Fruit fly (Drosophila melanogaster): ENCODE measurements around the gene CG14050.

The CG14050 gene

DNA sequence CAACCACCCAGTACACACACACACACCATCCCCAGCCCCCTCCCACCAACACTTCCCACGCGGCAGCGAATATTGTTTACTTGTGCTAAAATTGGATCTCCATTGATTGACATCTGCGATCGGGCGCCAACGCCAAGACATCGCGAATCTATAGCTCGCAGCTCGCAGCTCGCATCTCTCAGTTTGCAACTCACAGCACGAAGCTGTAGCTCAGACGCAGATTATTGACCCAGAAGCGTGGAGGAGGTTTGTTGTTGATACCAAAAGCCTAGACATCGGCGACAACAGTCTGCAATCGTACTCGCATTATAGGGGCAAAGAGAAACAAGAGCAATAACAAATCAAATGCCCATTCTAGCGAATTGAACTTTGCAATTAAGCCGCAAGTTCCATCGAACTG is 11.2 kb upstream of the CG14050 start:
- TF ChIP-seq CG8478 (optimal IDR thresholded peaks at IDR 0.05) (no peak), CTCF (optimal IDR thresholded peaks at IDR 0.05) (no peak)

DNA sequence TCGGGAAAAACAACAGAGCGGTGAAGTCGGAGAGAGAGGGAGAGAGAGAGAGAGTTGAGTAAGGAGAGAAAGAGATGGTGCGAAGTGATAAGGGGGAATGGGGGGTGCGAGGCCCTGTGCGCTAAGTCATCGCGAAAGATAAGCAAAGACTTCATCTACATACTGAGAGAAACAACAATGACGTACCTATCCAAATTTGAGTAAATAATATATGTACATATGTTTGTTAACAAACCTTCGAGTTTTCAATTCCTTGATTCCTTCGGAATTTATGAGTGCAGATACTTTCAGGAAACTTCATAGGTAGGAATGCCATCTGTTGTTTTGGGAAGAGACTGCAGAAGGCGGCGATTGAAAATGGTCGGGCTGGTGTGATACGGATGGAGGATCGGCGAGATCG is 10.4 kb upstream of the CG14050 start:
- no peak for TF ChIP-seq CTCF (optimal IDR thresholded peaks at IDR 0.05)
- TF ChIP-seq CG8478 (optimal IDR thresholded peaks at IDR 0.05) = no peak

DNA sequence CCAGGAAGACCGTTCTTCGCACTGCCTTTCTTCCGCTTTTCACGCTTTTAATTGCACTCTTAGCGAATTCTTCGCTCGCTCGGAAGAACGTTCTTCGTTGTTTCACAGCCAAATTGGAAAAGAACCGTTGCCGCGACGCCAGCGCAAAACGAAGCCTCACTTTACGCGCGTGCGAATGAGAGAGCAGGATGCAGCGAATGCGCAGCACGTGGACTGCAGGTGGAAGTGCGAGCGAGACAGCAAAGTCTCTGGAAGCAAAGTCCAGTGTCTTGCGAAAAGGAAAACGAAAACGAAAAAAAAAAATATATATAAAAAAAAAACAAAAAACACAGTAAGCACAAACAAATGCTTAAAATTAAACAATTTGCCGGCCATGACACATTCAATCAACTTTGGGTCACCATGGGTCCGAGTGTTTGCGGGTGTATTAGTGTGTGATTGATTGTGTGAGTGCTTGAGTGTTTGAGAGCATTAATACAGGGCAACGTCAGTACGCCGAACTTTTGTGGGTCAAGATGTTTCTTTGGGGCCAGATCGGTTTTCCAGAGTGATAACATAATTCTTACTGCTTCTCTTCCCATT is 8.6 kb upstream of the CG14050 start, which contains the start of gene Ilp6:
Gene Ilp6 (minus strand): TSS at position 103 of the 582 bp plus-strand sequence.
- TF ChIP-seq CG8478 (optimal IDR thresholded peaks at IDR 0.05) = no peak
- no peak for TF ChIP-seq CTCF (optimal IDR thresholded peaks at IDR 0.05)

DNA sequence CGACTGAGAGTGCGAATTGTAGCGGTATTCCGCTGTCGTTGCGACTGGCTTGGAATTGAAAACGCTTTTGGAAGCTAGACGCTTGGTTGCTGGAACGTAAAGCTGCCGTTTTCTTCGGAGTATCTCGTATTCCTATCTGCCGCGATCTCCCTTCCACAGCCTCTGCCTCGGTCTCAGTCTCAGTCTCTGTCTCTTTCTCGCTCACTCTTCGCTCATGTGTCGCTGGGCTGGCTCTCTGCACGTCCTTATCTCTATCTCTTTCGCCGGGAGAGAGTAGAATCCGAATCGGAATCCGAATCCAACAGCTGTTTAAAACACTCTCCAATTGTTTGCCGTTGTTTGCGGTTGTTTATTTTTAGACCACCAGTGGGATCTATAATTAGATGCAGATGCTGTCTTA is 8.0 kb upstream of the CG14050 start:
- no peak for TF ChIP-seq CG8478 (optimal IDR thresholded peaks at IDR 0.05)
- no peak for TF ChIP-seq CTCF (optimal IDR thresholded peaks at IDR 0.05)

DNA sequence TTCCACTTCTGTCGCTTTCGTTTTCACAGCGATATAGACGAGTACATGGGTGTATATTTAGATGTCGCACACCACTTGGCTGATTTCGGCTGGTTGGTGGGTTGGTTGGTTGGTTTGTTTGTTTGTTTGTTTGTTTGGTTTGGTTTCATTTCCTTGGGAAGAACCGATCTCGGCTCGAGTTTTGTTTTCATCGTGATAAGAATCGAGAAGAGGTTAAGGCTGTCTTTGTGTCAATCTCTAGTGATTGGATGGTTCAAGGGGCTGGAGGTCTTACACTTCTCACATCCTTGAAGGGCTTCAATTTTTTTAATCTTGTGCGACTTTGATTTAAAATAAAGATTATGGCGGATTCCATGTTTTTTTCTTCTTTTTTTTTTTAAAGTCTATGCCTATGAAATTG is 6.8 kb upstream of the CG14050 start:
- TF ChIP-seq CG8478 (optimal IDR thresholded peaks at IDR 0.05) = no peak
- no peak for TF ChIP-seq CTCF (optimal IDR thresholded peaks at IDR 0.05)

DNA sequence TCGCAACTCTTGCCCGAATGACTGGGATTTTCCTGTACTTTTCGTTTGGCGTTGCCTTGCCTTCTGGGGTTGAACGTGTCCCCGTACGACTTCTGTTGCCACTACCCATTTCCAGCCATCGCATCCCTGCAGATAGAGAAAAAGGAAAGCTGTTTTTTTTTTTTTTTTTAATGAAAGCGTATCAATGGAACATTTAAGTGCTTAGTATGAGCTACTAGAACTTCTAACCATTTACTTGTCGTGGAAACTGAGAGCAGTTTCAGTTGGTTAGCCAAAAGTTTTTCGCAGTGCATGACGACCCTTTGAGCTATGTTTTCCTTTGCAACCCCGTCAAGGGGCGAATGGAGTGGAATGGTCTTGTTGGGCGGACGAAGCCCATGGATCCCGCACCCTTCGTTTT is 3.3 kb upstream of the CG14050 start:
- no peak for TF ChIP-seq CTCF (optimal IDR thresholded peaks at IDR 0.05)
- TF ChIP-seq CG8478 (optimal IDR thresholded peaks at IDR 0.05) = no peak

DNA sequence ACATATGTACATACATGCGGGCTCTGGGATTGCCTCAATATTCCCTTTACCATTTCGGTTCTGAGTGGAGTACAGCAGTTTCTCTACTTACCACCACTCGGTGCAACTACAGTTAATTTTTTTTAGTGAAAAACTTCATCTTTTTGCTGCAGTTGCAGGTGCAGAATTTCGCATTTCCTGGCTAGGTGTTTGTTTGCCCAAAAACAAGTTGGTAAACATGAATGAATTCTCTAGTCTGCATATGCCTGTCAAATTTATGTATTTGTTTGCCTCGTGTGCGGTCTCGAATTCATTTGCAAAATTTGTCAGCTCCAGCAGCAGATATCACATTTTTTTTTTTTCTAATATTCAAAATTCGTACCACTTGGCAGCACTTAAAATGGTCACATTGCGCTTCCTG is 811 bp upstream of the CG14050 start, which contains the start of gene CG2854:
Gene CG2854 (plus strand): TSS at position 301 of the 400 bp plus-strand sequence.
- TF ChIP-seq CTCF (optimal IDR thresholded peaks at IDR 0.05) = no peak
- no peak for TF ChIP-seq CG8478 (optimal IDR thresholded peaks at IDR 0.05)

DNA sequence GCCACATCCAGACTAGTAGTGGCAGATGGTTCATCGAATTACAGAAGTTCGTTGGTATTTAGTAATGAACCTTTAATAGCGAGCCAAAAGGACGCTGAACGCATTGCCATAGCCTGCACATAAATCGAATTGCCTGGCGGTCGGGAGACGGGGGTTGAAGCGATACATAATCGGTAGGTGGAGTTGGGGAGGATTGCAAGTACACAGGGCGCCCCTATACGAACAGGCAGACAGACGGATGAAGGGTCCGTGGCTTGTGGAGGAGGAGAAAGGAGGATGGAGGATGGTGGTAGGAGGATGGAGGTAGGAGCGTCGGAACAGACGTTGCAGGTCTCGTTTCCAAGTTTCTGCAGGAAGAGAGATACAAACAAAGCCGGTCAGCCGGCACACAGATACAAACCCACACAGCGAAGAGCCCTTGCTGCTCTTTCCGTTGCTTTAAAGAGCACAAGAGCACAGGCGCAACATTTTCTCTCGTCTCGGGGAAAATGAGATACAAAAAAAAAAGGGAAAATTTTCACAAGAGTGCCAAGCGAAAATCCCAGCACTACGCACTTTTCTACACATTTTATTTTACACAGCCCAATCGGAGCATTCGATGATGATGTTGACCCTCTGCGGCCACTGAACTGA is 2.2 kb downstream of the CG14050 start:
- TF ChIP-seq CTCF (optimal IDR thresholded peaks at IDR 0.05) = no peak
- no peak for TF ChIP-seq CG8478 (optimal IDR thresholded peaks at IDR 0.05)

DNA sequence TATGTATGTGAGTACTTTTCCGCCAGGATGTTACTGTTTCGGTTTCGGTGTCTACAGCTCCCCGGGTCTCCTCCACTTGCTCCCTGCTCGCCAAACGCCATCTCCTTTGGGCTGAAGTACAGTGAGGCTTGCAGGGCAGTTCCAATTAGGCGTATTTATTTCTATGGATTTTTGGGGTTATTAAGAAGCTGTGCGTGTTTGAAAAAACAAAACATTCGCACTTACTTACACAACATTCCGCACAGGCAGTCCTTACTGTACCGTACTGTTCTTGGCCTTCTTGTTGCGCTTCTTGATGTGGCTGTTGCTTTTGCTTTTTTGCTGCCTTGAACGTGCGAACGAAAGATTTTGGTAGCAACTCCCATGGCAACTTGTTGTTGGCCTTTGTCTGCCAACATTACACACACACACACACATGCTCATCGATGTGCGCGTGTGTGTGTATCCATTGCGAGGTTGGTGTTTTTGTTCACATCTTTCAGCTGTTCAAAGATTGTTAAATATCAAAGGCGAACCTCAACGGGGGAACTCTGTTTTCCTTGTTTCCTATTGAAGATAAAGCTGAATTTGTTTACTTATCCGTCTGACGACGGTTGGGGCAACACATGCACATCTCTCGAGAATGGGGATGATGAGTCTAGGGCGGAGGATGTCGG is 4.0 kb downstream of the CG14050 start:
- TF ChIP-seq CTCF (optimal IDR thresholded peaks at IDR 0.05) (no peak), CG8478 (optimal IDR thresholded peaks at IDR 0.05) (no peak)

DNA sequence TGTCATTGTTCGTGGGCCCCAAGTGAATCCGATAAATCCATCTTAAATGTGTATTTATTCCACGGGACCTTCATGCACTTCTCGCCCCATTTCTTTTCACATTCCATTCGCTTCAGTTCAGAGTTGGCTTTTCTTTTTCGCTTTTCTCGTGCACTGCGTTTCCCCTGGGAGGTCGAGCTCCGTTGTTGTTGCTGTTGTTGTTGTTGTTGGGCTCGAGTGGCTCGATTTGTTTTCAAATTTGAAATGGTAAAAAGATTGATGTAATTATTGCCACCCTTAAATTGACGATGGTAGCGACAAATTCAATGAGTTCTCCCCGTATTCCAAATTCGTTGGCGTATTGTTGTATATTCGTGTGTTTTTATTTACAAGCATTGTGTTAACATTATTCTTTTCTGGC is 5.1 kb downstream of the CG14050 start:
- TF ChIP-seq CG8478 (optimal IDR thresholded peaks at IDR 0.05) = no peak
- TF ChIP-seq CTCF (optimal IDR thresholded peaks at IDR 0.05) = no peak

DNA sequence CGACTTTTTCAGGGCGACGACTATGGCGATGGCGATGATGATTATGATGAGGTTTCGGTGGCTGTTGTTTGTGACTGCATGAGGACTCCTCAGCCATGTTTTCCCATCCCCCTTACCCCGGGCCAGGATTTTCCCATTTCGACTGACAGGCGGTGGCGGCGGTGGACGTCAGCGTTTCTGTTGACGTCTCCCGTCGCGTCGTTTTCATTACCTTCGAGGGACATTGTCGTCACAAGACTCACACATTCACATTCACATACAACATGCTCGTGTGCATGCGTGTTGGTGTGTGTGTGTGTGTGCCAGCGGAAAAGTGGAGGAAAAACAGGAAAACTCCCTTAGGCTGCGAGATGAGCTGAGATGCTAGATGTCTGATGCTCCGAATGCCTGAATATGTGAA is 6.2 kb downstream of the CG14050 start:
- no peak for TF ChIP-seq CTCF (optimal IDR thresholded peaks at IDR 0.05)
- TF ChIP-seq CG8478 (optimal IDR thresholded peaks at IDR 0.05) = no peak

DNA sequence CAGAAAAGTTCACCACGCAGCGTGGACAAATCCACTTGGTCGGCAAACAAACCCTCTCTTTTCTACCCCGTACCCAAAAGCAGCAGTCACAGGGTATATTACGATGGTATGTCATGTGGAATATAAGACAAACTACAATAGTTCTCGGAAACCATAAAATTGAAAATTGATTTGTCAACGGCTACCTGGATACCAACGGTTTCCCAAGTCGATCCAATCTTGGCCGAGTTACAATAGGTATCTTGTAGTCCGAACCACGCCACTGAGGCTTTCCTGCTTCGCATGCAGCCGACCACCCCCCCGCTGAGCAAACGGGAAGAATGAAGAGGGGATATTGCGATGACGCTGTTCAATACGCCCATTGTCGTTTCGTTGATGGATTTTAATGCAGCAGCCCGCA is 7.6 kb downstream of the CG14050 start:
- TF ChIP-seq CG8478 (optimal IDR thresholded peaks at IDR 0.05) = no peak
- TF ChIP-seq CTCF (optimal IDR thresholded peaks at IDR 0.05) = no peak

DNA sequence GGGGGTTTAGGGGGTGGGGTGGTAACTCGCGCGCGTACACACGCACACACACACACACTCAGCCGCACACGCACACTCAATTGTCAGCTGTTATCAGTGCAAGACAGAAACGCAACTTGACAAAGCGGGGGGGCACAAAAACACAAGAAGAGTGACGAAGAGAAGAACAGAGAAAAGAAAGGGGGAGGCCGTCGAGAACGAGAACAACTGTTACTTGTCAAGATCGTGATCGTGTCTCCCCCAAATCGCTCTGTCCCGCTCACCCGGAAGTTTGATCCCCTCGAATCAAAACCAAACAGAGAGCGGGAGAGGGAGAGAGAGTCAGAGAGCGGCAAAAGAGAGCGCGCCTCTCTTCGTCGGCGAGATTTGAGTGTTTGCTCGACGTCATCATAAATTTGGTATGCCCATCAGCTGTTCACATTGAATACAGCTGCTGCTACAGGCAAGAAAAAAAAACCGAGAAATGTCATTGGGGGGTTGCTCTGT is 8.6 kb downstream of the CG14050 start:
- no peak for TF ChIP-seq CTCF (optimal IDR thresholded peaks at IDR 0.05)
- no peak for TF ChIP-seq CG8478 (optimal IDR thresholded peaks at IDR 0.05)

DNA sequence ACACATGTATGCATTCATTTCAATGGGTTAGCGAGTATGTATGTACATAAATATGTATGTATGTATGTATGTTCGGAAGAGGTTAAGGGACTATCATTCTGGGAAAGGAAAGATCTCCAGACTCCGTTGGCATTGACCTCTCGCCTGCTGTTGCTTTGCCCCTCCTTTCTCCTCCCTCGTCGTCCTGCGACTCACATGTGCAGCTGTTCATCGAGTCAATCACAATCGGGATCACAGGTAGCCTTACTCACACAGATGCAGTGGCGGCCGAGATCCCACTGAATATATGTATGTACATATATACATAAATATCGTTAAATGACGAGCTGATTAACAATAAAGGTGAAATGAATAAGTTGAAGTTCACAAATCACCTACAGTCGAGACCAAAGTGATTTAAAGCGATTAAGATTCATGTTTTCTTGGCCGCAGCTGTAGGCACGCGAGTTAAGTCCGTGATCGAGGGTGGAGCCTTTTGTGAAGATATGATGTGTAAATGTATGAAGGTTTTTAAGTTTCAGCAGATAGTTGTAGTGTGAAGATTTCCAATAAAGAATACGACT is 17.5 kb downstream of the CG14050 start:
- TF ChIP-seq CG8478 (optimal IDR thresholded peaks at IDR 0.05) = no peak
- no peak for TF ChIP-seq CTCF (optimal IDR thresholded peaks at IDR 0.05)

DNA sequence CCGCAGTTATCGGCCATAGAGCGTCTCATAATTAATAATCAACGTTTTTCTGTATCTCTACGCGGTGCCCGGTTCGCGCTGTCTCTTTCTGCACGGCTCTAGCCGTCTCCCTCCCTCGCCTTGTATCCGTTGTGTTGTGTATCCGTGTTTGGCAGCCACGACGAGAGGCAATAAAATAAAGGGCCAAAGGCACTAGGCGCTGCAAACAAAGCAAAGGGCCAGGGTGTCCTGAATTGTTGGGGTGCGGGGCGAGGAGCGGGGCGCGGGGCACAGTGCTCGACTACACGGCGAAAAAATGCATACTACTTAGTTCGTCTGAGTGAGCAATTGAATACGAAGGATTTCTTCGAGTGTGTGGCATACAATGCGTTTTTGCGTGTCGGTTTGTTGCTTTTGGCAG is 18.5 kb downstream of the CG14050 start:
- TF ChIP-seq CTCF (optimal IDR thresholded peaks at IDR 0.05) (no peak), CG8478 (optimal IDR thresholded peaks at IDR 0.05) (no peak)

DNA sequence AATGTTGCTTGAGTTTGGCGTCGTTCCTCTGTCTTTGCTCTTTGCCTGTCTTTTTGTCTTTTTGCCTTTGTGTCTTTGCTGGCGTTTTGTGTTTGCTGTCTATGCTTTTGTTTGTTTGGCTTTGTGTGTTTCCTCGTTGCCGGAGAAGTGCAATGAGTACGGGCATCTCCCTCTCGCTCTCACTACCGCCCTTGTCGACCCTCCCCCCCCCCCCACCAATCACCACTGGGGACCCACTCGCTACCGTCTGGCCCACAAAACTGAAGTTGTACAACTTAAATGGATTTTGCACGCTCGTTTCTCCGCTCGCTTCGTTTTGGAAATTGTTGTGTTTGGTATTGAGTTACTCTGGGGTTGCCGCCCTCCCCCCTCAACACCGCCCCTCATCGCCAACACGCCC is 19.3 kb downstream of the CG14050 start:
- TF ChIP-seq CG8478 (optimal IDR thresholded peaks at IDR 0.05) = no peak

All from S2 (cell line).